Worm (Caenorhabditis elegans): ENCODE results near the gene C07G1.15.

DNA sequence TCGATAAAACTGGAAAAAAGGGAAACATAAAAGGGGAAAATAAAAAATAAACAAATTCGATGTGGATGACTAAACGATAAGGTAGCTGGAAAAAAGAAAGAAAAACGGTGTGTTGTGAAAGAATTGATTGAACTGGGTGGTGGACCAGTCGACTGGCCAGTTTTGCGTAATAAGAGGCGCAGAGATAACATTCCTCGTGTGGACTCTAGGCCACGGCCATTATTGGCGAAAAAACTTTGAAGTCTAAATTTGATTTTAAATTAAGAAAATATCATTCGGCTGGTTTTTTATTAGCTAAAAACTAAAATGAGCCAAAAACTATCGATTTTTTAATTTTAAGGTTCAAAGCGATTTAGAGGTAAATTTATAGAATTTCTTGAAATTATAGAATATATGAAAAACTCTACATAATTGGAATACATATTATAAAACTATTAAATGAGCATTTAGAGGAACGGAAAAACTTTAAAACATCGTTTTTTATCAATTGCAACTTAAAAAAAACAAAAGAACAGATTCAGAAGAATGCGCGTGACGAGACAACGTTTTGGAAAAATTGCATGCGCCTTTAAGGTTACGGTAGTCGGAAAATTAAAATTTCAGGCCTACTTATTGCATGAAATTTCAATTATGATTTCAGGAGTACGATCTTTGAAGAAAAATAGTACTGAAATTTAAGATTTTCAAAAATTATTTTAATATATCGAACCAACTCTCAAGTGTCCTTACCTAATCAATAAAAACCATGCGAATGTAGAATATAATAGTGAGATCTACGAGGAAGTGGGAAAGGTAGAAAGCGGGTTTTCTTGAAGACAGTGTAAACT lies 35.7 kb downstream of the C07G1.15 start, which contains the start of gene hgrs-1:
- TF ChIP-seq him-1 (tag; optimal IDR thresholded peaks at IDR 0.05) (no peak), W03F9.2 (tag; optimal IDR thresholded peaks at IDR 0.05) (no peak), dao-5 (tag; optimal IDR thresholded peaks at IDR 0.05) (no peak)

Data from whole organism, L4/young adult.